Worm (Caenorhabditis elegans): ENCODE results near the gene wdr-5.2.

ce11 chrX:14327398-14327797 is 22.5 kb upstream of the wdr-5.2 start, which contains the start of gene C11H1.7:
- TF ChIP-seq elt-1 (tag; optimal IDR thresholded peaks at IDR 0.05) (no peak), nhr-77 (tag; optimal IDR thresholded peaks at IDR 0.05) (no peak), zag-1 (tag; optimal IDR thresholded peaks at IDR 0.05) (no peak), mdl-1 (tag; optimal IDR thresholded peaks at IDR 0.05) (no peak), pqm-1 (tag; optimal IDR thresholded peaks at IDR 0.05) (no peak), nhr-25 (tag; optimal IDR thresholded peaks at IDR 0.05) (no peak), egl-5 (tag; optimal IDR thresholded peaks at IDR 0.05) (no peak), elt-2 (tag; optimal IDR thresholded peaks at IDR 0.05) (no peak), nhr-237 (tag; optimal IDR thresholded peaks at IDR 0.05) (no peak), ztf-11 (tag; optimal IDR thresholded peaks at IDR 0.05) (no peak), ceh-9 (tag; optimal IDR thresholded peaks at IDR 0.05) (no peak), fos-1 (tag; optimal IDR thresholded peaks at IDR 0.05) (no peak)
